Worm (Caenorhabditis elegans) whole organism, young adult: Measurements from ENCODE around the gene Y69A2AR.24.

Experiments used
- B0019.2 ChIP-seq: fragments of 200-800 bp; sonication (Bioruptor generic); conservative IDR thresholded peaks from 2 replicates; pipeline ENCODE4 v1.3.6; 2022; ENCODE audit warnings: missing genetic modification reagents, missing genetic modification characterization, missing compliant biosample characterization
- B0035.1 ChIP-seq: sonication (generic microtip); optimal IDR thresholded peaks from 2 replicates; lab custom pipeline; 2016; ENCODE audit warnings: missing genetic modification characterization, mild to moderate bottlenecking, missing compliant biosample characterization, missing genotype, missing genetic modification reagents
- C17E4.6 ChIP-seq: fragments of 200-800 bp; sonication (Bioruptor generic); IDR thresholded peaks from 2 replicates; pipeline ENCODE4 v1.3.6; 2022; ENCODE audit warnings: missing genetic modification reagents, missing genetic modification characterization, missing compliant biosample characterization
- D2030.7 ChIP-seq: fragments of 200-800 bp; sonication (Bioruptor generic); IDR thresholded peaks from 2 replicates; pipeline ENCODE4 v1.3.6; 2022; ENCODE audit warnings: missing genetic modification reagents, missing genetic modification characterization, missing compliant biosample characterization
- F22D6.2 ChIP-seq: sonication (generic microtip); optimal IDR thresholded peaks from 2 replicates; lab custom pipeline; 2016; ENCODE audit warnings: mild to moderate bottlenecking, missing genetic modification characterization, missing compliant biosample characterization
- F37B4.10 ChIP-seq: fragments of 200-800 bp; sonication (Bioruptor generic); IDR thresholded peaks from 2 replicates; pipeline ENCODE4 v1.3.6; 2022; ENCODE audit warnings: missing genetic modification characterization, missing compliant biosample characterization
- K11D2.4 ChIP-seq: fragments of 200-800 bp; sonication (Bioruptor generic); IDR thresholded peaks from 2 replicates; pipeline ENCODE4 v1.3.6; 2022; ENCODE audit warnings: missing genetic modification reagents, missing genetic modification characterization, missing compliant biosample characterization
- T26A5.8 ChIP-seq: sonication (generic microtip); optimal IDR thresholded peaks from 2 replicates; lab custom pipeline; 2016; ENCODE audit warnings: missing genetic modification characterization, missing compliant biosample characterization
- Y53F4B.3 ChIP-seq: fragments of 200-800 bp; sonication (Bioruptor generic); IDR thresholded peaks from 2 replicates; pipeline ENCODE4 v1.3.6; 2022; ENCODE audit warnings: missing genetic modification reagents, missing genetic modification characterization, missing compliant biosample characterization
- aptf-2 ChIP-seq: fragments of 200-800 bp; sonication (Bioruptor generic); conservative IDR thresholded peaks from 2 replicates; pipeline ENCODE4 v1.3.6; 2022; ENCODE audit warnings: missing genetic modification reagents, missing genetic modification characterization, missing compliant biosample characterization
- athp-1 ChIP-seq: sonication (generic microtip); optimal IDR thresholded peaks from 2 replicates; lab custom pipeline; 2017; ENCODE audit warnings: mild to moderate bottlenecking, missing genetic modification characterization, missing compliant biosample characterization
- ccch-3 ChIP-seq: fragments of 200-800 bp; sonication (Bioruptor generic); optimal IDR thresholded peaks from 2 replicates; lab custom pipeline; 2018; ENCODE audit warnings: mild to moderate bottlenecking, missing genetic modification characterization, missing compliant biosample characterization
- cebp-1 ChIP-seq, 2 experiments: fragments of 200-800 bp in 1 of 2; sonication (Bioruptor generic) in 1 of 2; sonication (generic microtip) in 1 of 2; IDR thresholded peaks in 1 of 2; optimal IDR thresholded peaks in 1 of 2; 2 replicates each; pipeline versions ENCODE4 v1.3.6 to Lab custom; 2017 to 2022; ENCODE audit warnings: missing compliant biosample characterization in 2 of 2, missing genetic modification characterization in 2 of 2, mild to moderate bottlenecking in 1 of 2, missing genetic modification reagents in 1 of 2, moderate library complexity in 1 of 2
- ceh-58 ChIP-seq: fragments of 200-800 bp; sonication (Bioruptor generic); IDR thresholded peaks from 2 replicates; pipeline ENCODE4 v1.3.6; 2022; ENCODE audit warnings: missing genetic modification characterization, missing compliant biosample characterization
- chd-7 ChIP-seq: sonication (generic microtip); optimal IDR thresholded peaks from 2 replicates; lab custom pipeline; 2016; ENCODE audit warnings: mild to moderate bottlenecking, missing genetic modification characterization, moderate library complexity, missing compliant biosample characterization
- dox-1 ChIP-seq: fragments of 200-800 bp; sonication (Bioruptor generic); IDR thresholded peaks from 2 replicates; pipeline ENCODE4 v1.3.6; 2022; ENCODE audit warnings: missing genetic modification reagents, missing genetic modification characterization, missing compliant biosample characterization
- dpl-1 ChIP-seq: fragments of 150-350 bp; optimal IDR thresholded peaks from 2 replicates; lab custom pipeline; 2014; ENCODE audit warnings: missing biosample characterization, missing genetic modification reagents, missing genetic modification characterization
- efl-1 ChIP-seq: fragments of 150-350 bp; optimal IDR thresholded peaks from 2 replicates; lab custom pipeline; 2014; ENCODE audit warnings: missing biosample characterization, missing genetic modification reagents, missing genetic modification characterization
- egl-44 ChIP-seq: fragments of 200-800 bp; sonication (Bioruptor generic); IDR thresholded peaks from 2 replicates; pipeline ENCODE4 v1.3.6; 2022; ENCODE audit warnings: missing genetic modification reagents, missing genetic modification characterization, missing compliant biosample characterization
- fkh-3 ChIP-seq: sonication (generic microtip); optimal IDR thresholded peaks from 2 replicates; lab custom pipeline; 2016; ENCODE audit warnings: mild to moderate bottlenecking, missing genetic modification characterization, missing compliant biosample characterization
- him-1 ChIP-seq: sonication (generic microtip); optimal IDR thresholded peaks from 2 replicates; lab custom pipeline; 2016; ENCODE audit warnings: missing genotype, missing genetic modification reagents, missing genetic modification characterization, missing compliant biosample characterization
- hmg-20 ChIP-seq: fragments of 200-800 bp; sonication (Bioruptor generic); IDR thresholded peaks from 2 replicates; pipeline ENCODE4 v1.3.6; 2022; ENCODE audit warnings: missing genetic modification reagents, missing genetic modification characterization, missing compliant biosample characterization
- hrde-1 ChIP-seq: sonication (generic microtip); optimal IDR thresholded peaks from 2 replicates; lab custom pipeline; 2016; ENCODE audit warnings: missing genetic modification characterization, mild to moderate bottlenecking, missing compliant biosample characterization, moderate library complexity, missing genotype, missing genetic modification reagents, borderline replicate concordance
- lin-26 ChIP-seq: fragments of 200-800 bp; sonication (Bioruptor generic); IDR thresholded peaks from 2 replicates; pipeline ENCODE4 v1.3.6; 2022; ENCODE audit warnings: missing genetic modification reagents, missing genetic modification characterization, missing compliant biosample characterization
- lsy-27 ChIP-seq: sonication (generic microtip); optimal IDR thresholded peaks from 2 replicates; lab custom pipeline; 2017; ENCODE audit warnings: missing genetic modification characterization, mild to moderate bottlenecking, missing compliant biosample characterization, antibody characterized with exemption, missing genotype, borderline replicate concordance; ENCODE audit not compliant: insufficient read depth
- rec-8 ChIP-seq, 2 experiments: sonication (generic microtip); optimal IDR thresholded peaks; 2 replicates each; lab custom pipeline; 2016; ENCODE audit warnings: mild to moderate bottlenecking in 2 of 2, missing genetic modification characterization in 2 of 2, missing genetic modification reagents in 2 of 2, missing genotype in 2 of 2, missing biosample characterization in 1 of 2, missing compliant biosample characterization in 1 of 2, moderate library complexity in 1 of 2
- rpc-1 ChIP-seq, 2 experiments: fragments of 150-350 bp in 1 of 2; sonication (generic microtip) in 1 of 2; optimal IDR thresholded peaks; 2 replicates each; lab custom pipeline; 2014 to 2018; ENCODE audit warnings: missing biosample characterization in 1 of 2, missing genetic modification characterization in 1 of 2, missing genetic modification reagents in 1 of 2, missing genotype in 1 of 2
- snpc-1.3 ChIP-seq: sonication (generic microtip); optimal IDR thresholded peaks from 2 replicates; lab custom pipeline; 2017; ENCODE audit warnings: missing genetic modification characterization, mild to moderate bottlenecking, missing compliant biosample characterization, antibody characterized with exemption, moderate library complexity, missing genotype, missing genetic modification reagents; ENCODE audit not compliant: insufficient read depth
- somi-1 ChIP-seq: fragments of 200-800 bp; sonication (Bioruptor generic); optimal IDR thresholded peaks from 2 replicates; lab custom pipeline; 2018; ENCODE audit warnings: mild to moderate bottlenecking, missing genetic modification characterization, missing compliant biosample characterization
- sptf-2 ChIP-seq: fragments of 200-800 bp; sonication (Bioruptor generic); optimal IDR thresholded peaks from 2 replicates; lab custom pipeline; 2018; ENCODE audit warnings: mild to moderate bottlenecking, missing genetic modification characterization, missing compliant biosample characterization
- tbp1 ChIP-seq: fragments of 200-800 bp; sonication (Bioruptor generic); optimal IDR thresholded peaks from 2 replicates; lab custom pipeline; 2018; ENCODE audit warnings: mild to moderate bottlenecking, missing genetic modification characterization, missing compliant biosample characterization
- tbx-9 ChIP-seq: sonication (generic microtip); optimal IDR thresholded peaks from 2 replicates; lab custom pipeline; 2016; ENCODE audit warnings: borderline replicate concordance, missing genetic modification characterization, inconsistent platforms, missing compliant biosample characterization
- unc-62 ChIP-seq: fragments of 150-350 bp; optimal IDR thresholded peaks from 2 replicates; lab custom pipeline; 2014; ENCODE audit warnings: missing biosample characterization, missing genetic modification reagents, missing genetic modification characterization
- ztf-18 ChIP-seq: sonication (generic microtip); optimal IDR thresholded peaks from 2 replicates; lab custom pipeline; 2016; ENCODE audit warnings: missing genotype, mild to moderate bottlenecking, missing genetic modification characterization, missing compliant biosample characterization

Y69A2AR.24 gene

ce11 chrIV:2572107-2572506, 8.2 kb upstream of the Y69A2AR.24 start, which contains the start of gene Y69A2AR.51:
Gene Y69A2AR.51, plus strand, starts transcription at chrIV:2572407.
- TF ChIP-seq B0035.1 (tag; lab: Kevin White, UChicago) (no peak), B0019.2 (GFP tag; lab: Robert Waterston, UW) (no peak)

- TF ChIP-seq Y53F4B.3, result no peak
- TF ChIP-seq hmg-20 (GFP tag; lab: Robert Waterston, UW), result no peak
- no peak for TF ChIP-seq efl-1 (GFP tag; lab: Kevin White, UChicago)
- TF ChIP-seq dpl-1 (GFP tag; lab: Kevin White, UChicago), result no peak
- no peak for TF ChIP-seq lsy-27 (tag; lab: Kevin White, UChicago)
- TF ChIP-seq T26A5.8 (tag; lab: Kevin White, UChicago), result no peak
- TF ChIP-seq D2030.7, result no peak
- no peak for TF ChIP-seq K11D2.4
- no peak for TF ChIP-seq F22D6.2 (tag; lab: Kevin White, UChicago)
- no peak for TF ChIP-seq cebp-1 (GFP tag; IDR thresholded peaks at IDR 0.05; lab: Robert Waterston, UW)
- TF ChIP-seq cebp-1 (tag; optimal IDR thresholded peaks at IDR 0.05; lab: Kevin White, UChicago), result no peak
- TF ChIP-seq egl-44, result no peak
- no peak for TF ChIP-seq fkh-3
Observed at ce11 chrIV:2568267-2568666, 4.4 kb upstream of the Y69A2AR.24 start, which contains the start of the genes Y69A2AR.25 and Y69A2AR.12. Gene Y69A2AR.25, minus strand, starts transcription at chrIV:2568367. Gene Y69A2AR.12, plus strand, starts transcription at chrIV:2568614.

DNA sequence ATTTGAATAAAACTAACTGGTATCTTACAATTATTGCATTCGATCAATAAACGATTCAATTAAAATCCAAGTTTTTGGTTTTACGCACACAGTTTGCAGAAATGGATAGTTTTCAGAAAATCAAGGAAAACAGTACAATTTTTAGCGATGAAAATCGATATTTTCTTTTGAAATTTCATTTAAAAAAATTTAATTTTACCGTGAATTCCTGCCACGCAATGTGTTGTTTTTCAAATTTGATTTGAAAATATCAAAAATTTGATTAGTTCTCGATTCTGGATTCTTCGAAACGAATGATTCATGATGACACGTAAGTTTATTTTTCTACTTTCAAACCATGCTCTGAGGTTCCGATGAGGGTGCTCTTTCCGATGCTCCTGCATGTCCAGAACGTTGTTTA, 1.8 kb downstream of the Y69A2AR.24 start, which contains the start of gene Y69A2AR.50:
Gene Y69A2AR.50 (plus strand): TSS at position 301 of the 400 bp plus-strand sequence.
- no peak for TF ChIP-seq B0019.2 (GFP tag; lab: Robert Waterston, UW)
- no peak for TF ChIP-seq C17E4.6 (GFP tag; lab: Robert Waterston, UW)
- no peak for TF ChIP-seq tbp1 (GFP tag; lab: Kevin White, UChicago)
- no peak for TF ChIP-seq tbx-9 (tag; lab: Kevin White, UChicago)
- no peak for TF ChIP-seq him-1 (tag; lab: Kevin White, UChicago)
- no peak for TF ChIP-seq snpc-1.3
- TF ChIP-seq ccch-3 (GFP tag; lab: Kevin White, UChicago), result no peak
- no peak for TF ChIP-seq chd-7
- no peak for TF ChIP-seq unc-62 (GFP tag; lab: Kevin White, UChicago)
- no peak for TF ChIP-seq hmg-20 (GFP tag; lab: Robert Waterston, UW)
- TF ChIP-seq, all 124 proteins: peak for 0

DNA sequence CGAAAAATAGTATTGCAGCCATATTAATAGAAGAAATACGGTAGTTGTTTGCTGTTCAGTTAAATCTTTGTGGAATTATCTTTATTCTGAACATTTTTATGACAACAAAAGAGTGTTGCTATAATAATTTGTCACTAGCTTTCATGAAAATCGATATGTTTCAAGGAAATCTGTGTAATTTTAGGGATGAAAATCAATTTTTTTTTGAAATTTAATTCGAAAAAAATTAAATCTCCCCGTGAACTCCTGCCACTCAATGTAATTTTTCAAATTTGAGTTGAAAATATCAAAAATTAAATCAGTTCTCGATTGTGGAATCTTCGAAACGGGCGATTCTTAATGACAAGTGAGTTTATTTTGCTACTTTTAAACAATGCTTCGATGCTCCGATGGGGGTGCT, 2.5 kb downstream of the Y69A2AR.24 start, which contains the start of gene Y69A2AR.46:
Gene Y69A2AR.46 (plus strand): TSS at position 301 of the 400 bp plus-strand sequence.
- TF ChIP-seq ceh-58 (GFP tag; lab: Robert Waterston, UW), result no peak
- TF ChIP-seq F37B4.10 (GFP tag; lab: Robert Waterston, UW), result no peak
- TF ChIP-seq rpc-1 (optimal IDR thresholded peaks at IDR 0.05; lab: Kevin White, UChicago), result no peak
- no peak for TF ChIP-seq rpc-1 (tag; optimal IDR thresholded peaks at IDR 0.05; lab: Kevin White, UChicago)
- TF ChIP-seq dox-1 (GFP tag; lab: Robert Waterston, UW), result no peak
- no peak for TF ChIP-seq somi-1
- TF ChIP-seq ztf-18 (tag; lab: Kevin White, UChicago), result no peak
- TF ChIP-seq T26A5.8 (tag; lab: Kevin White, UChicago), result no peak
- no peak for TF ChIP-seq lin-26 (GFP tag; lab: Robert Waterston, UW)
- TF ChIP-seq aptf-2 (GFP tag; lab: Robert Waterston, UW), result no peak
- no peak for TF ChIP-seq athp-1 (tag; lab: Kevin White, UChicago)
- TF ChIP-seq sptf-2, result no peak
- TF ChIP-seq hrde-1 (tag; lab: Kevin White, UChicago), result no peak
- no peak for TF ChIP-seq rec-8 (tag; optimal IDR thresholded peaks at IDR 0.05; lab: Kevin White, UChicago)
